Fruit fly (Drosophila melanogaster) whole organism, embryonic: ENCODE measurements around the gene CG13924.

ENCODE experiments used
- Atf6 ChIP-seq: fragments of 200-800 bp; sonication (Bioruptor generic); IDR thresholded peaks from 2 replicates; pipeline ENCODE4 v1.3.6; 2022; ENCODE audit warnings: missing biosample characterization, missing genetic modification characterization
- C15 ChIP-seq: fragments of 200-800 bp; sonication (Bioruptor generic); IDR thresholded peaks from 3 replicates; pipeline ENCODE4 v1.3.6; 2022; ENCODE audit warnings: missing biosample characterization, missing genetic modification characterization
- CG1024 ChIP-seq: fragments of 200-800 bp; sonication (Bioruptor generic); IDR thresholded peaks from 2 replicates; pipeline ENCODE4 v1.3.6; 2022; ENCODE audit warnings: missing biosample characterization, missing genetic modification characterization
- CG10431 ChIP-seq: fragments of 200-800 bp; sonication (Bioruptor generic); optimal IDR thresholded peaks from 3 replicates; lab custom pipeline; 2018; ENCODE audit warnings: missing biosample characterization, mild to moderate bottlenecking, missing genetic modification characterization
- CG11247 ChIP-seq: fragments of 200-800 bp; sonication (Bioruptor generic); IDR thresholded peaks from 2 replicates; pipeline ENCODE4 v1.3.6; 2022; ENCODE audit warnings: missing biosample characterization, missing genetic modification characterization
- CG11456 ChIP-seq: fragments of 200-800 bp; sonication (Bioruptor generic); IDR thresholded peaks from 3 replicates; pipeline ENCODE4 v1.3.6; 2022; ENCODE audit warnings: missing biosample characterization, missing genetic modification characterization
- CG14710 ChIP-seq: fragments of 200-800 bp; sonication (Bioruptor generic); optimal IDR thresholded peaks from 3 replicates; lab custom pipeline; 2019; ENCODE audit warnings: missing biosample characterization, mild to moderate bottlenecking, missing genetic modification characterization, moderate library complexity
- CG15073 ChIP-seq: fragments of 200-800 bp; sonication (Bioruptor generic); optimal IDR thresholded peaks from 2 replicates; lab custom pipeline; 2016; ENCODE audit warnings: missing biosample characterization, missing genetic modification characterization
- CG15601 ChIP-seq: fragments of 200-800 bp; sonication (Bioruptor generic); optimal IDR thresholded peaks from 3 replicates; lab custom pipeline; 2019; ENCODE audit warnings: missing biosample characterization, mild to moderate bottlenecking, missing genetic modification characterization, moderate library complexity
- CG16779 ChIP-seq: fragments of 200-800 bp; sonication (Bioruptor generic); IDR thresholded peaks from 2 replicates; pipeline ENCODE4 v1.3.6; 2022; ENCODE audit warnings: missing biosample characterization, missing genetic modification characterization
- CG17912 ChIP-seq: fragments of 200-800 bp; sonication (Bioruptor generic); optimal IDR thresholded peaks from 2 replicates; lab custom pipeline; 2018; ENCODE audit warnings: missing biosample characterization, mild to moderate bottlenecking, missing genetic modification characterization
- CG18262 ChIP-seq: fragments of 200-800 bp; optimal IDR thresholded peaks from 3 replicates; lab custom pipeline; 2019; ENCODE audit warnings: missing biosample characterization, mild to moderate bottlenecking, missing genetic modification characterization, moderate library complexity
- CG2116 ChIP-seq: fragments of 200-800 bp; sonication (Bioruptor generic); optimal IDR thresholded peaks from 3 replicates; lab custom pipeline; 2018; ENCODE audit warnings: missing biosample characterization, mild to moderate bottlenecking, missing genetic modification characterization
- CG32532 ChIP-seq: fragments of 200-800 bp; sonication (Bioruptor generic); IDR thresholded peaks from 2 replicates; pipeline ENCODE4 v1.3.6; 2022; ENCODE audit warnings: missing biosample characterization, missing genetic modification characterization
- CG32767 ChIP-seq: fragments of 200-800 bp; sonication (Bioruptor generic); IDR thresholded peaks from 2 replicates; pipeline ENCODE4 v1.3.6; 2022; ENCODE audit warnings: missing biosample characterization, missing genetic modification characterization
- CG3847 ChIP-seq: fragments of 200-800 bp; sonication (Bioruptor generic); IDR thresholded peaks from 2 replicates; pipeline ENCODE4 v1.3.6; 2022; ENCODE audit warnings: missing biosample characterization, missing genetic modification characterization
- CG7987 ChIP-seq: fragments of 200-800 bp; sonication (Bioruptor generic); optimal IDR thresholded peaks from 2 replicates; lab custom pipeline; 2018; ENCODE audit warnings: missing biosample characterization, mild to moderate bottlenecking, missing genetic modification characterization, moderate library complexity
- CG8281 ChIP-seq: fragments of 200-800 bp; sonication (Bioruptor generic); optimal IDR thresholded peaks from 2 replicates; lab custom pipeline; 2018; ENCODE audit warnings: missing biosample characterization, mild to moderate bottlenecking, missing genetic modification characterization, moderate library complexity
- CG8765 ChIP-seq: fragments of 200-800 bp; sonication (Bioruptor generic); IDR thresholded peaks from 2 replicates; pipeline ENCODE4 v1.3.6; 2022; ENCODE audit warnings: missing biosample characterization, missing genetic modification characterization
- CG8944 ChIP-seq: fragments of 200-800 bp; sonication (Bioruptor generic); optimal IDR thresholded peaks from 3 replicates; lab custom pipeline; 2016; ENCODE audit warnings: missing biosample characterization, missing genetic modification characterization
- CG9727 ChIP-seq: fragments of 200-800 bp; sonication (Bioruptor generic); optimal IDR thresholded peaks from 3 replicates; lab custom pipeline; 2017; ENCODE audit warnings: missing biosample characterization, mild to moderate bottlenecking, missing genetic modification characterization
- Dip3 ChIP-seq: fragments of 200-800 bp; sonication (Bioruptor generic); optimal IDR thresholded peaks from 3 replicates; lab custom pipeline; 2016; ENCODE audit warnings: missing biosample characterization, missing genetic modification characterization
- Fer1 ChIP-seq: fragments of 200-800 bp; sonication (Bioruptor generic); optimal IDR thresholded peaks from 2 replicates; lab custom pipeline; 2017; ENCODE audit warnings: missing biosample characterization, mild to moderate bottlenecking, missing genetic modification characterization
- Fer3 ChIP-seq: fragments of 200-800 bp; sonication (Bioruptor generic); optimal IDR thresholded peaks from 2 replicates; lab custom pipeline; 2018; ENCODE audit warnings: missing biosample characterization, mild to moderate bottlenecking, missing genetic modification characterization, moderate library complexity
- Hr3 ChIP-seq: fragments of 200-800 bp; sonication (Bioruptor generic); optimal IDR thresholded peaks from 3 replicates; lab custom pipeline; 2016; ENCODE audit warnings: missing biosample characterization, missing genetic modification characterization
- Mrtf ChIP-seq: fragments of 200-800 bp; sonication (Bioruptor generic); IDR thresholded peaks from 3 replicates; pipeline ENCODE4 v1.3.6; 2022; ENCODE audit warnings: missing biosample characterization, missing genetic modification characterization
- NK7.1 ChIP-seq: fragments of 200-800 bp; sonication (Bioruptor generic); optimal IDR thresholded peaks from 3 replicates; lab custom pipeline; 2016; ENCODE audit warnings: missing biosample characterization, missing genetic modification characterization
- Sox102F ChIP-seq: fragments of 200-800 bp; sonication (Bioruptor generic); optimal IDR thresholded peaks from 2 replicates; lab custom pipeline; 2018; ENCODE audit warnings: missing biosample characterization, mild to moderate bottlenecking, missing genetic modification characterization, moderate library complexity
- aop ChIP-seq: fragments of 200-800 bp; sonication (Bioruptor generic); IDR thresholded peaks from 2 replicates; pipeline ENCODE4 v1.3.6; 2022; ENCODE audit warnings: missing biosample characterization, missing genetic modification characterization
- ash1 ChIP-seq: fragments of 200-800 bp; sonication (Bioruptor generic); optimal IDR thresholded peaks from 2 replicates; lab custom pipeline; 2018; ENCODE audit warnings: missing biosample characterization, mild to moderate bottlenecking, missing genetic modification characterization
- bbx ChIP-seq: fragments of 200-800 bp; sonication (Bioruptor generic); IDR thresholded peaks from 2 replicates; pipeline ENCODE4 v1.3.6; 2022; ENCODE audit warnings: missing biosample characterization, missing genetic modification characterization; ENCODE audit not compliant: partially characterized antibody
- bowl ChIP-seq: fragments of 200-800 bp; sonication (Bioruptor generic); IDR thresholded peaks from 2 replicates; pipeline ENCODE4 v1.3.6; 2022; ENCODE audit warnings: missing biosample characterization, missing genetic modification characterization
- chif ChIP-seq, 2 experiments: fragments of 200-800 bp; sonication (Bioruptor generic); optimal IDR thresholded peaks; 3 replicates each; lab custom pipeline; 2016; ENCODE audit warnings: missing biosample characterization in 2 of 2, missing genetic modification characterization in 2 of 2
- emc ChIP-seq: fragments of 200-800 bp; sonication (Bioruptor generic); optimal IDR thresholded peaks from 2 replicates; lab custom pipeline; 2016; ENCODE audit warnings: missing biosample characterization, missing genetic modification characterization
- esg ChIP-seq: fragments of 200-800 bp; sonication (Bioruptor generic); conservative IDR thresholded peaks from 2 replicates; pipeline ENCODE4 v1.3.6; 2022; ENCODE audit warnings: missing biosample characterization, missing genetic modification characterization
- fu2 ChIP-seq: fragments of 200-800 bp; sonication (Bioruptor generic); optimal IDR thresholded peaks from 2 replicates; lab custom pipeline; 2016; ENCODE audit warnings: missing biosample characterization, missing genetic modification characterization
- gfzf ChIP-seq: fragments of 200-800 bp; sonication (Bioruptor generic); optimal IDR thresholded peaks from 2 replicates; lab custom pipeline; 2016; ENCODE audit warnings: missing biosample characterization, mild to moderate bottlenecking, missing genetic modification characterization, moderate library complexity
- hkb ChIP-seq, 2 experiments: fragments of 200-800 bp in 1 of 2; fragments of >200 bp in 1 of 2; sonication (Bioruptor generic) in 1 of 2; IDR thresholded peaks in 1 of 2; optimal IDR thresholded peaks in 1 of 2; 2 replicates each; pipeline versions ENCODE4 v1.3.6 to Lab custom; 2017 to 2022; ENCODE audit warnings: missing biosample characterization in 1 of 2, missing genetic modification characterization in 1 of 2
- insv ChIP-seq, 2 experiments: fragments of 200-800 bp; sonication (Bioruptor generic); optimal IDR thresholded peaks; 3 replicates each; lab custom pipeline; 2016 to 2018; ENCODE audit warnings: missing biosample characterization in 2 of 2, missing genetic modification characterization in 2 of 2
- klu ChIP-seq: fragments of 200-800 bp; sonication (Bioruptor generic); IDR thresholded peaks from 2 replicates; pipeline ENCODE4 v1.3.6; 2022; ENCODE audit warnings: missing biosample characterization, missing genetic modification characterization
- lbe ChIP-seq: fragments of 200-800 bp; sonication (Bioruptor generic); optimal IDR thresholded peaks from 2 replicates; lab custom pipeline; 2016; ENCODE audit warnings: missing biosample characterization, mild to moderate bottlenecking, missing genetic modification characterization
- mam ChIP-seq: fragments of 200-800 bp; sonication (Bioruptor generic); optimal IDR thresholded peaks from 3 replicates; lab custom pipeline; 2016; ENCODE audit warnings: missing biosample characterization, missing genetic modification characterization
- phol ChIP-seq: fragments of 200-800 bp; sonication (Bioruptor generic); optimal IDR thresholded peaks from 3 replicates; lab custom pipeline; 2018; ENCODE audit warnings: missing biosample characterization, mild to moderate bottlenecking, missing genetic modification characterization, moderate library complexity
- pita ChIP-seq: fragments of 200-800 bp; sonication (Bioruptor generic); optimal IDR thresholded peaks from 2 replicates; lab custom pipeline; 2017; ENCODE audit warnings: missing biosample characterization, mild to moderate bottlenecking, missing genetic modification characterization
- salm ChIP-seq: fragments of 200-800 bp; sonication (Bioruptor generic); optimal IDR thresholded peaks from 2 replicates; lab custom pipeline; 2018; ENCODE audit warnings: missing biosample characterization, mild to moderate bottlenecking, missing genetic modification characterization
- shn ChIP-seq: fragments of 200-800 bp; sonication (Bioruptor generic); optimal IDR thresholded peaks from 3 replicates; lab custom pipeline; 2016; ENCODE audit warnings: missing biosample characterization, missing genetic modification characterization
- so ChIP-seq: fragments of 200-800 bp; sonication (Bioruptor generic); IDR thresholded peaks from 3 replicates; pipeline ENCODE4 v1.3.6; 2022; ENCODE audit warnings: missing biosample characterization, missing genetic modification characterization
- sob ChIP-seq: fragments of 200-800 bp; sonication (Bioruptor generic); IDR thresholded peaks from 2 replicates; pipeline ENCODE4 v1.3.6; 2022; ENCODE audit warnings: missing biosample characterization, missing genetic modification characterization
- stwl ChIP-seq: fragments of 200-800 bp; sonication (Bioruptor generic); optimal IDR thresholded peaks from 3 replicates; lab custom pipeline; 2018; ENCODE audit warnings: missing biosample characterization, mild to moderate bottlenecking, missing genetic modification characterization, moderate library complexity
- tio ChIP-seq: fragments of 200-800 bp; sonication (Bioruptor generic); optimal IDR thresholded peaks from 2 replicates; lab custom pipeline; 2017; ENCODE audit warnings: missing biosample characterization, missing genetic modification characterization, inconsistent platforms
- zen2 ChIP-seq: fragments of 200-800 bp; sonication (Bioruptor generic); IDR thresholded peaks from 3 replicates; pipeline ENCODE4 v1.3.6; 2022; ENCODE audit warnings: missing biosample characterization, missing genetic modification characterization; ENCODE audit not compliant: partially characterized antibody

CG13924 gene

DNA sequence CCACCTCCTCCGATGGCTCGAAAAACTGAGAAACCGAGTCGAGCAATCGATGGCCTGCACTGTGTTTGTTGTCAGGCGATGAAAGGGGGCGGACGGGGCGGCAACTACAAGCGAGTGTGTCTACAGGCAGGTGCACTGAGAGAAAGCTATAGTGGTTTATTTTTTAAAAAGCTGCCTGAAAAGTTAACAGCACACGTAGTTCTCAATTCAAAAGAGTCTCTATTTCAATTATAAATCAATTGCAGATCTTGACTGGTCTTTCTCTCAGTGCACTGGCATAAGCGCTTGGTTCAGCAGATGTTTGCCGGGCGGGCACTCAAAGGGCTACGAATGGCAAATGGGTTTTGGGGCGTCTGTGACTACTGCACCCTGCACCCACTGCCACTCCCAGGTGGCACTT, 10.9 kb downstream of the CG13924 start (continued):
- TF ChIP-seq CG32532 = peak; percentile 60; the same call in 1 of the 2 replicates
- 0 out of 2 replicates have a peak, but pooled peaks have one; percentile 3 for TF ChIP-seq aop (GFP tag; lab: Robert Waterston, UW)
- TF ChIP-seq tio (GFP tag; lab: Kevin White, UChicago) = no peak
- TF ChIP-seq mam (GFP tag; lab: Kevin White, UChicago) = no peak
- TF ChIP-seq CG2116 (GFP tag; lab: Kevin White, UChicago) = no peak
- no peak for TF ChIP-seq salm (tag; lab: Kevin White, UChicago)
- TF ChIP-seq Hr3 = no peak
- TF ChIP-seq CG9727 (GFP tag; lab: Kevin White, UChicago) = no peak
- no peak for TF ChIP-seq CG17912
- no peak for TF ChIP-seq CG16779 (GFP tag; lab: Robert Waterston, UW)
- TF ChIP-seq phol = peak; percentile 32
- TF ChIP-seq fu2 (GFP tag; lab: Kevin White, UChicago) = no peak
- TF ChIP-seq klu (GFP tag; lab: Robert Waterston, UW) = peak; percentile 44; the same call in 1 of the 2 replicates
- TF ChIP-seq pita = no peak
- TF ChIP-seq gfzf = no peak
- no peak for TF ChIP-seq CG7987 (GFP tag; lab: Kevin White, UChicago)
- no peak for TF ChIP-seq CG15073 (GFP tag; lab: Kevin White, UChicago)
- no peak for TF ChIP-seq CG8765
- TF ChIP-seq CG10431 (GFP tag; lab: Kevin White, UChicago) = no peak
- TF ChIP-seq Dip3 = no peak
- no peak for TF ChIP-seq shn (GFP tag; lab: Kevin White, UChicago)
- TF ChIP-seq emc = no peak
- TF ChIP-seq CG14710 (tag; lab: Kevin White, UChicago) = no peak
- TF ChIP-seq CG18262 (tag; lab: Kevin White, UChicago) = no peak
- no peak for TF ChIP-seq so (GFP tag; lab: Robert Waterston, UW)
- no peak for TF ChIP-seq hkb (optimal IDR thresholded peaks at IDR 0.05; lab: Kevin White, UChicago)
- TF ChIP-seq hkb (GFP tag; IDR thresholded peaks at IDR 0.05; lab: Robert Waterston, UW) = peak; percentile 57; the same call in 1 of the 2 replicates
- TF ChIP-seq CG8944 = no peak
- TF ChIP-seq Fer3 = no peak
- peak; percentile 67; the same call in 1 of the 3 replicates for TF ChIP-seq CG11456
- no peak for TF ChIP-seq NK7.1 (GFP tag; lab: Kevin White, UChicago)
- TF ChIP-seq chif (GFP tag; optimal IDR thresholded peaks at IDR 0.05; lab: Kevin White, UChicago) = no peak
- peak; percentile 49; the same call in 1 of the 2 replicates for TF ChIP-seq sob
- TF ChIP-seq CG15601 (tag; lab: Kevin White, UChicago) = no peak
- peak; percentile 55; the same call in 1 of the 3 replicates for TF ChIP-seq Mrtf (GFP tag; lab: Robert Waterston, UW)
- peak; percentile 27; the same call in 1 of the 2 replicates for TF ChIP-seq esg (GFP tag; lab: Robert Waterston, UW)
- TF ChIP-seq bbx (GFP tag; lab: Robert Waterston, UW) = no peak
- no peak for TF ChIP-seq lbe (GFP tag; lab: Kevin White, UChicago)
- no peak for TF ChIP-seq zen2 (GFP tag; lab: Robert Waterston, UW)
- no peak for TF ChIP-seq ash1
- TF ChIP-seq CG3847 (GFP tag; lab: Robert Waterston, UW) = peak; percentile 39
- 0 out of 3 replicates have a peak, but pooled peaks have one; percentile 54 for TF ChIP-seq C15 (GFP tag; lab: Robert Waterston, UW)
- 0 out of 2 replicates have a peak, but pooled peaks have one; percentile 26 for TF ChIP-seq CG1024 (GFP tag; lab: Robert Waterston, UW)
- 0 out of 2 replicates have a peak, but pooled peaks have one; percentile 46 for TF ChIP-seq Atf6 (GFP tag; lab: Robert Waterston, UW)
- peak; percentile 25 for TF ChIP-seq Sox102F (GFP tag; lab: Kevin White, UChicago)
- no peak for TF ChIP-seq CG8281
- peak; percentile 62; the same call in 1 of the 2 replicates for TF ChIP-seq CG11247 (GFP tag; lab: Robert Waterston, UW)
- TF ChIP-seq Fer1 (GFP tag; lab: Kevin White, UChicago) = peak; percentile 51
- no peak for TF ChIP-seq stwl (tag; lab: Kevin White, UChicago)
- TF ChIP-seq bowl (GFP tag; lab: Robert Waterston, UW) = no peak
- no peak for TF ChIP-seq insv (GFP tag; optimal IDR thresholded peaks at IDR 0.05; lab: Kevin White, UChicago)
- no peak for TF ChIP-seq CG32767 (GFP tag; lab: Robert Waterston, UW)
